Worm (Caenorhabditis elegans) whole organism, late embryonic: ENCODE data around the gene lec-2.

ENCODE experiments used
- C38D4.7 ChIP-seq: fragments of 200-800 bp; sonication (Bioruptor generic); optimal IDR thresholded peaks from 2 replicates; lab custom pipeline; 2018; ENCODE audit warnings: mild to moderate bottlenecking, missing genetic modification characterization, moderate library complexity, missing compliant biosample characterization
- K09A11.1 ChIP-seq: sonication (generic microtip); optimal IDR thresholded peaks from 2 replicates; lab custom pipeline; 2017; ENCODE audit warnings: antibody characterized with exemption, mild to moderate bottlenecking, missing genetic modification characterization, missing compliant biosample characterization; ENCODE audit not compliant: insufficient read depth
- ahr-1 ChIP-seq: sonication (generic microtip); optimal IDR thresholded peaks from 2 replicates; lab custom pipeline; 2016; ENCODE audit warnings: missing genetic modification characterization, missing compliant biosample characterization
- ama-1 ChIP-seq: fragments of 150-350 bp; optimal IDR thresholded peaks from 2 replicates; lab custom pipeline; 2014
- ceh-14 ChIP-seq: sonication (generic microtip); optimal IDR thresholded peaks from 2 replicates; lab custom pipeline; 2016; ENCODE audit warnings: missing genotype, missing genetic modification characterization, missing compliant biosample characterization
- ceh-24 ChIP-seq: sonication (generic microtip); optimal IDR thresholded peaks from 2 replicates; lab custom pipeline; 2016; ENCODE audit warnings: mild to moderate bottlenecking, missing genetic modification characterization, missing compliant biosample characterization
- ceh-31 ChIP-seq: sonication (generic microtip); optimal IDR thresholded peaks from 2 replicates; lab custom pipeline; 2016; ENCODE audit warnings: missing genetic modification characterization, missing compliant biosample characterization
- ceh-34 ChIP-seq: sonication (generic microtip); optimal IDR thresholded peaks from 2 replicates; lab custom pipeline; 2016; ENCODE audit warnings: mild to moderate bottlenecking, missing genetic modification characterization, missing compliant biosample characterization
- ceh-45 ChIP-seq: fragments of 200-800 bp; sonication (Bioruptor generic); IDR thresholded peaks from 2 replicates; pipeline ENCODE4 v1.3.6; 2022; ENCODE audit warnings: missing genetic modification reagents, missing genetic modification characterization, missing compliant biosample characterization
- ceh-6 ChIP-seq: fragments of 200-800 bp; sonication (Bioruptor generic); optimal IDR thresholded peaks from 2 replicates; lab custom pipeline; 2018; ENCODE audit warnings: mild to moderate bottlenecking, missing genetic modification characterization, missing compliant biosample characterization
- ceh-9 ChIP-seq: sonication (generic microtip); optimal IDR thresholded peaks from 2 replicates; lab custom pipeline; 2016; ENCODE audit warnings: mild to moderate bottlenecking, missing genetic modification characterization, inconsistent platforms, missing compliant biosample characterization
- dmd-4 ChIP-seq: sonication (generic microtip); optimal IDR thresholded peaks from 2 replicates; lab custom pipeline; 2016; ENCODE audit warnings: borderline replicate concordance, missing genetic modification characterization, missing compliant biosample characterization
- dve-1 ChIP-seq: sonication (generic microtip); optimal IDR thresholded peaks from 2 replicates; lab custom pipeline; 2017; ENCODE audit warnings: antibody characterized with exemption, mild to moderate bottlenecking, missing genetic modification characterization, missing compliant biosample characterization
- elt-2 ChIP-seq: sonication (generic microtip); optimal IDR thresholded peaks from 2 replicates; lab custom pipeline; 2016; ENCODE audit warnings: missing genetic modification reagents, missing genetic modification characterization, missing compliant biosample characterization
- ets-4 ChIP-seq: sonication (generic microtip); optimal IDR thresholded peaks from 2 replicates; lab custom pipeline; 2016; ENCODE audit warnings: missing genetic modification characterization, missing compliant biosample characterization
- fkh-6 ChIP-seq: sonication (generic microtip); optimal IDR thresholded peaks from 2 replicates; lab custom pipeline; 2016; ENCODE audit warnings: missing genetic modification characterization, missing compliant biosample characterization
- hlh-15 ChIP-seq: sonication (generic microtip); optimal IDR thresholded peaks from 2 replicates; lab custom pipeline; 2016; ENCODE audit warnings: missing genetic modification characterization, missing compliant biosample characterization
- hlh-30 ChIP-seq: sonication (generic microtip); optimal IDR thresholded peaks from 2 replicates; lab custom pipeline; 2017; ENCODE audit warnings: antibody characterized with exemption, missing genetic modification characterization, missing compliant biosample characterization; ENCODE audit not compliant: insufficient read depth
- hlh-6 ChIP-seq: sonication (generic microtip); optimal IDR thresholded peaks from 2 replicates; lab custom pipeline; 2016; ENCODE audit warnings: missing genotype, missing genetic modification characterization, missing compliant biosample characterization
- lin-11 ChIP-seq: fragments of 200-800 bp; sonication (Bioruptor generic); optimal IDR thresholded peaks from 2 replicates; lab custom pipeline; 2018; ENCODE audit warnings: mild to moderate bottlenecking, missing genetic modification characterization, missing compliant biosample characterization
- madf-2 ChIP-seq: sonication (generic microtip); optimal IDR thresholded peaks from 2 replicates; lab custom pipeline; 2017; ENCODE audit warnings: missing genetic modification characterization, missing compliant biosample characterization
- nfya-1 ChIP-seq: sonication (generic microtip); optimal IDR thresholded peaks from 2 replicates; lab custom pipeline; 2017; ENCODE audit warnings: missing genetic modification characterization, mild to moderate bottlenecking, missing compliant biosample characterization, antibody characterized with exemption, moderate library complexity
- nhr-11 ChIP-seq: fragments of 150-350 bp; optimal IDR thresholded peaks from 2 replicates; lab custom pipeline; 2014; ENCODE audit warnings: missing biosample characterization, missing genetic modification characterization
- nhr-232 ChIP-seq: sonication (generic microtip); optimal IDR thresholded peaks from 2 replicates; lab custom pipeline; 2016; ENCODE audit warnings: missing genetic modification characterization, missing compliant biosample characterization
- odd-2 ChIP-seq: sonication (generic microtip); optimal IDR thresholded peaks from 2 replicates; lab custom pipeline; 2017; ENCODE audit warnings: antibody characterized with exemption, mild to moderate bottlenecking, missing genetic modification characterization, missing compliant biosample characterization
- pag-3 ChIP-seq: sonication (generic microtip); optimal IDR thresholded peaks from 2 replicates; lab custom pipeline; 2016; ENCODE audit warnings: missing compliant biosample characterization, missing genetic modification characterization, borderline replicate concordance
- pat-9 ChIP-seq: fragments of 200-800 bp; sonication (Bioruptor generic); optimal IDR thresholded peaks from 2 replicates; lab custom pipeline; 2018; ENCODE audit warnings: mild to moderate bottlenecking, missing genetic modification characterization, moderate library complexity, missing compliant biosample characterization
- pax-1 ChIP-seq: fragments of 150-350 bp; optimal IDR thresholded peaks from 2 replicates; lab custom pipeline; 2014; ENCODE audit warnings: missing biosample characterization, missing genetic modification characterization
- pha-4 ChIP-seq: fragments of 150-350 bp; optimal IDR thresholded peaks from 2 replicates; lab custom pipeline; 2018; ENCODE audit warnings: missing biosample characterization, missing genetic modification reagents, missing genetic modification characterization
- pqm-1 ChIP-seq: sonication (generic microtip); optimal IDR thresholded peaks from 2 replicates; lab custom pipeline; 2016; ENCODE audit warnings: missing genetic modification characterization, missing compliant biosample characterization
- ref-2 ChIP-seq: sonication (generic microtip); optimal IDR thresholded peaks from 2 replicates; lab custom pipeline; 2016; ENCODE audit warnings: missing genetic modification characterization, missing compliant biosample characterization
- sox-4 ChIP-seq: sonication (generic microtip); optimal IDR thresholded peaks from 2 replicates; lab custom pipeline; 2017; ENCODE audit warnings: mild to moderate bottlenecking, missing genetic modification characterization, inconsistent platforms, missing compliant biosample characterization
- syd-9 ChIP-seq: sonication (generic microtip); optimal IDR thresholded peaks from 2 replicates; lab custom pipeline; 2016; ENCODE audit warnings: mild to moderate bottlenecking, missing genetic modification characterization, moderate library complexity, missing compliant biosample characterization
- tbx-2 ChIP-seq: sonication (generic microtip); optimal IDR thresholded peaks from 2 replicates; lab custom pipeline; 2016; ENCODE audit warnings: missing genetic modification characterization, missing compliant biosample characterization
- ttx-3 ChIP-seq: sonication (generic microtip); optimal IDR thresholded peaks from 2 replicates; lab custom pipeline; 2016; ENCODE audit warnings: missing genetic modification reagents, missing genetic modification characterization, missing compliant biosample characterization
- unc-42 ChIP-seq: sonication (generic microtip); optimal IDR thresholded peaks from 2 replicates; lab custom pipeline; 2016; ENCODE audit warnings: missing genotype, missing genetic modification characterization, missing compliant biosample characterization
- unc-55 ChIP-seq: sonication (generic microtip); optimal IDR thresholded peaks from 2 replicates; lab custom pipeline; 2017; ENCODE audit warnings: missing biosample characterization, missing genetic modification reagents, missing genetic modification characterization
- zip-5 ChIP-seq: sonication (generic microtip); optimal IDR thresholded peaks from 2 replicates; lab custom pipeline; 2016; ENCODE audit warnings: missing genetic modification characterization, missing compliant biosample characterization
- ztf-16 ChIP-seq: sonication (generic microtip); optimal IDR thresholded peaks from 2 replicates; lab custom pipeline; 2017; ENCODE audit warnings: missing genetic modification characterization, missing compliant biosample characterization

lec-2 gene

ce11 chrII:9966954-9967353 is 49.0 kb downstream of the lec-2 start, which contains the start of gene dtmk-1:
Gene dtmk-1 (minus strand): TSS chrII:9967099.
- no peak for TF ChIP-seq hlh-6 (tag; lab: Kevin White, UChicago)
- TF ChIP-seq syd-9 (tag; lab: Kevin White, UChicago) = no peak
- TF ChIP-seq fkh-6 (tag; lab: Kevin White, UChicago) = no peak
- TF ChIP-seq sox-4 (tag; lab: Kevin White, UChicago) = no peak
- TF ChIP-seq pqm-1 = no peak
- no peak for TF ChIP-seq pha-4 (tag; lab: Kevin White, UChicago)
- no peak for TF ChIP-seq ttx-3 (tag; lab: Kevin White, UChicago)
- TF ChIP-seq ama-1 (lab: Kevin White, UChicago) = no peak
- TF ChIP-seq ahr-1 = no peak
- TF ChIP-seq unc-42 (tag; lab: Kevin White, UChicago) = no peak
- no peak for TF ChIP-seq unc-55 (GFP tag; lab: Kevin White, UChicago)
- TF ChIP-seq nfya-1 (tag; lab: Kevin White, UChicago) = no peak
- TF ChIP-seq ceh-6 (GFP tag; lab: Kevin White, UChicago) = no peak
- no peak for TF ChIP-seq nhr-11 (tag; lab: Kevin White, UChicago)
- no peak for TF ChIP-seq pax-1 (tag; lab: Kevin White, UChicago)
- TF ChIP-seq pat-9 = no peak
- TF ChIP-seq ztf-16 (tag; lab: Kevin White, UChicago) = no peak

- TF ChIP-seq ceh-45 (GFP tag; lab: Robert Waterston, UW) (no peak), zip-5 (no peak), elt-2 (no peak), ama-1 (lab: Kevin White, UChicago) (no peak), nhr-232 (tag; lab: Kevin White, UChicago) (no peak), hlh-15 (no peak), ttx-3 (tag; lab: Kevin White, UChicago) (no peak), lin-11 (tag; lab: Kevin White, UChicago) (no peak), hlh-30 (tag; lab: Kevin White, UChicago) (no peak), pag-3 (no peak), madf-2 (tag; lab: Kevin White, UChicago) (no peak), ceh-31 (tag; lab: Kevin White, UChicago) (no peak)
Measured at ce11 chrII:9965325-9965724, 50.7 kb downstream of the lec-2 start.

- TF ChIP-seq ceh-14 (tag; lab: Kevin White, UChicago) = no peak
- TF ChIP-seq ref-2 = no peak
- TF ChIP-seq odd-2 (tag; lab: Kevin White, UChicago) = no peak
- no peak for TF ChIP-seq hlh-6 (tag; lab: Kevin White, UChicago)
- TF ChIP-seq nfya-1 (tag; lab: Kevin White, UChicago) = no peak
- no peak for TF ChIP-seq K09A11.1 (tag; lab: Kevin White, UChicago)
- TF ChIP-seq ztf-16 (tag; lab: Kevin White, UChicago) = no peak
- TF ChIP-seq ceh-45 (GFP tag; lab: Robert Waterston, UW) = no peak
- no peak for TF ChIP-seq tbx-2
- TF ChIP-seq elt-2 = no peak
- no peak for TF ChIP-seq ceh-34 (tag; lab: Kevin White, UChicago)
- TF ChIP-seq ceh-9 (tag; lab: Kevin White, UChicago) = no peak
- TF ChIP-seq C38D4.7 = no peak
- TF ChIP-seq dve-1 (tag; lab: Kevin White, UChicago) = no peak
- TF ChIP-seq dmd-4 (tag; lab: Kevin White, UChicago) = no peak
- no peak for TF ChIP-seq pha-4 (tag; lab: Kevin White, UChicago)
- no peak for TF ChIP-seq ets-4 (tag; lab: Kevin White, UChicago)
- TF ChIP-seq madf-2 (tag; lab: Kevin White, UChicago) = no peak
- no peak for TF ChIP-seq ceh-24 (tag; lab: Kevin White, UChicago)
- TF ChIP-seq hlh-15 = no peak
Measured at ce11 chrII:9963808-9964207, 52.2 kb downstream of the lec-2 start.
